Worm (Caenorhabditis elegans): Measurements from ENCODE around the gene C46C2.2.

DNA sequence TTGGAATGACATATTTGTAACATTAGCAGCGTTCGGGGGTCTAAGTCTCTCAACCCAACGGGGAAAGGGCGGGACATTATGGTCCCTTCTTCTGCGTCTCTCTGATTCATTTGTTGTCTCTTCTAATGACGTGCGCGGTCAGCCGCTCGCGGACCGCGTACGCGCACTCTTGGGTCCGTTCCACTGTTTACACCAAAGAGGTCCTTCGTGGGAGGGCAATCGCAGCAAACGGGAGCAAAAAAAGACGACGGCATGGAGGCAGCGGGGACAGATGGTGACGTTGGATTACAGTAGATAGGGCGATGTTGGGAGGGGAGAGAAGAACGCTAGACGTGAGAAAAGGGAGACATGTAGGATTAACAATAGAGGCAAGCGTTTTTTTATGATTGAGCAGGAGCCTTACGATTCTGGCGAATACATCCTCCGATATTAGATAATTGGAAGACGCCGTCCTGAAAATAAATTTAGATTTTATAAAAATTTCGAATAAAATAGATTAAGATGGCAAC is 46.3 kb downstream of the C46C2.2 start, which contains the start of gene flh-1:
- TF ChIP-seq nhr-11 (tag; optimal IDR thresholded peaks at IDR 0.05) (no peak), rnt-1 (tag; optimal IDR thresholded peaks at IDR 0.05) (no peak), blmp-1 (tag; optimal IDR thresholded peaks at IDR 0.05) (no peak), ama-1 (optimal IDR thresholded peaks at IDR 0.05) (no peak), pag-3 (tag; optimal IDR thresholded peaks at IDR 0.05; ENCODE audit: borderline replicate concordance, insufficient read depth) (no peak)

Data from whole organism, L1 larva.